Worm (Caenorhabditis elegans): ENCODE measurements around the gene enu-3.5.

The enu-3.5 gene

ce11 chrIII:12906611-12907037 lies 28.6 kb downstream of the enu-3.5 start (continued):
- TF ChIP-seq zfp-3 (GFP tag; conservative IDR thresholded peaks at IDR 0.05) (no peak; the same call in 1 of the 2 replicates), T26A8.4 (GFP tag; IDR thresholded peaks at IDR 0.05) (peak; percentile 73), pha-4 (GFP tag; IDR thresholded peaks at IDR 0.05) (peak; percentile 53; the same call in 1 of the 2 replicates), pha-4 (tag; optimal IDR thresholded peaks at IDR 0.05) (no peak), mes-2 (tag; optimal IDR thresholded peaks at IDR 0.05; ENCODE audit: poor library complexity, severe bottlenecking) (peak; percentile 1), dve-1 (tag; optimal IDR thresholded peaks at IDR 0.05; ENCODE audit: insufficient read depth) (peak; percentile 34), nhr-41 (GFP tag; IDR thresholded peaks at IDR 0.05) (no peak), dmd-6 (GFP tag; IDR thresholded peaks at IDR 0.05) (peak; percentile 12; the same call in 1 of the 2 replicates), gei-8 (GFP tag; optimal IDR thresholded peaks at IDR 0.05) (no peak), saeg-2 (GFP tag; IDR thresholded peaks at IDR 0.05) (no peak), fkh-10 (GFP tag; optimal IDR thresholded peaks at IDR 0.05) (no peak), nhr-42 (GFP tag; IDR thresholded peaks at IDR 0.05) (no peak), hlh-30 (tag; optimal IDR thresholded peaks at IDR 0.05; ENCODE audit: insufficient read depth) (no peak), ceh-44 (GFP tag; IDR thresholded peaks at IDR 0.05) (no peak), lin-13 (GFP tag; optimal IDR thresholded peaks at IDR 0.05) (no peak), unc-130 (GFP tag; optimal IDR thresholded peaks at IDR 0.05) (no peak), F49E8.2 (tag; optimal IDR thresholded peaks at IDR 0.05; ENCODE audit: borderline replicate concordance) (peak; percentile 26), fos-1 (tag; optimal IDR thresholded peaks at IDR 0.05) (no peak), F10B5.3 (tag; optimal IDR thresholded peaks at IDR 0.05) (peak; percentile 11), hmg-1.1 (GFP tag; IDR thresholded peaks at IDR 0.05) (0 out of 2 replicates have a peak, but pooled peaks have one; percentile 10), snpc-1.2 (GFP tag; IDR thresholded peaks at IDR 0.05) (peak; percentile 71; the same call in 1 of the 2 replicates), lin-39 (tag; optimal IDR thresholded peaks at IDR 0.05) (no peak), dmd-9 (GFP tag; IDR thresholded peaks at IDR 0.05) (no peak), nhr-10 (tag; optimal IDR thresholded peaks at IDR 0.05) (no peak), ctbp-1 (GFP tag; IDR thresholded peaks at IDR 0.05) (0 out of 2 replicates have a peak, but pooled peaks have one; percentile 34), ceh-20 (GFP tag; IDR thresholded peaks at IDR 0.05) (no peak), mdl-1 (tag; optimal IDR thresholded peaks at IDR 0.05) (no peak), vab-7 (GFP tag; IDR thresholded peaks at IDR 0.05) (no peak), lim-7 (GFP tag; IDR thresholded peaks at IDR 0.05) (no peak), unc-62 (GFP tag; optimal IDR thresholded peaks at IDR 0.05 in 1 of 2) (no peak), unc-62 (tag; optimal IDR thresholded peaks at IDR 0.05) (no peak), zfp-2 (tag; optimal IDR thresholded peaks at IDR 0.05) (no peak), cey-2 (tag; optimal IDR thresholded peaks at IDR 0.05; ENCODE audit: borderline replicate concordance, insufficient read depth) (no peak), ceh-32 (tag; optimal IDR thresholded peaks at IDR 0.05; ENCODE audit: poor library complexity) (no peak), ama-1 (optimal IDR thresholded peaks at IDR 0.05) (peak; percentile 91), mxl-3 (GFP tag; optimal IDR thresholded peaks at IDR 0.05) (no peak), dpl-1 (GFP tag; optimal IDR thresholded peaks at IDR 0.05) (no peak), Y105C5A.15 (GFP tag; IDR thresholded peaks at IDR 0.05) (no peak), tag-97 (GFP tag; IDR thresholded peaks at IDR 0.05) (no peak), F26F4.8 (GFP tag; conservative IDR thresholded peaks at IDR 0.05) (no peak), daf-19 (GFP tag; conservative IDR thresholded peaks at IDR 0.05) (no peak), zip-2 (tag; optimal IDR thresholded peaks at IDR 0.05) (peak; percentile 1), zag-1 (tag; optimal IDR thresholded peaks at IDR 0.05) (no peak), lir-3 (tag; optimal IDR thresholded peaks at IDR 0.05) (no peak), nhr-48 (tag; optimal IDR thresholded peaks at IDR 0.05) (no peak), daf-12 (tag; optimal IDR thresholded peaks at IDR 0.05) (no peak), egl-27 (tag; optimal IDR thresholded peaks at IDR 0.05) (no peak), tra-1 (GFP tag; IDR thresholded peaks at IDR 0.05) (no peak), nhr-76 (tag; optimal IDR thresholded peaks at IDR 0.05) (no peak), spr-1 (tag; optimal IDR thresholded peaks at IDR 0.05) (peak; percentile 64), nhr-237 (tag; optimal IDR thresholded peaks at IDR 0.05) (no peak), nhr-102 (tag; optimal IDR thresholded peaks at IDR 0.05) (peak; percentile 78)

Measured in whole organism, L4 larva.